Fruit fly (Drosophila melanogaster) whole organism, embryonic: Measurements from ENCODE around the gene CG10140.

Source experiments
- Aef1 ChIP-seq: fragments of 200-800 bp; sonication (Bioruptor generic); IDR thresholded peaks from 3 replicates; pipeline ENCODE4 v1.3.6; 2022; ENCODE audit warnings: missing biosample characterization, missing genetic modification characterization
- Bdp1 ChIP-seq: fragments of 200-800 bp; sonication (Bioruptor generic); optimal IDR thresholded peaks from 3 replicates; lab custom pipeline; 2016; ENCODE audit warnings: missing biosample characterization, missing genetic modification characterization
- CG10366 ChIP-seq: fragments of 200-800 bp; sonication (Bioruptor generic); IDR thresholded peaks from 2 replicates; pipeline ENCODE4 v1.3.6; 2022; ENCODE audit warnings: missing biosample characterization, missing genetic modification characterization
- CG10959 ChIP-seq: fragments of 200-800 bp; sonication (Bioruptor generic); IDR thresholded peaks from 2 replicates; pipeline ENCODE4 v1.3.6; 2022; ENCODE audit warnings: missing biosample characterization, missing genetic modification characterization
- CG11247 ChIP-seq: fragments of 200-800 bp; sonication (Bioruptor generic); IDR thresholded peaks from 2 replicates; pipeline ENCODE4 v1.3.6; 2022; ENCODE audit warnings: missing biosample characterization, missing genetic modification characterization
- CG12155 ChIP-seq: fragments of 200-800 bp; sonication (Bioruptor generic); optimal IDR thresholded peaks from 3 replicates; lab custom pipeline; 2016; ENCODE audit warnings: missing biosample characterization, missing genetic modification characterization
- CG13775 ChIP-seq: fragments of 200-800 bp; sonication (Bioruptor generic); optimal IDR thresholded peaks from 3 replicates; lab custom pipeline; 2017; ENCODE audit warnings: missing biosample characterization, mild to moderate bottlenecking, missing genetic modification characterization
- CG15269 ChIP-seq: fragments of 200-800 bp; sonication (Bioruptor generic); optimal IDR thresholded peaks from 2 replicates; lab custom pipeline; 2018; ENCODE audit warnings: missing biosample characterization, mild to moderate bottlenecking, missing genetic modification characterization, moderate library complexity
- CG15514 ChIP-seq: fragments of 200-800 bp; sonication (Bioruptor generic); optimal IDR thresholded peaks from 3 replicates; lab custom pipeline; 2017; ENCODE audit warnings: missing biosample characterization, missing genetic modification characterization, mild to moderate bottlenecking, moderate library complexity, missing genetic modification reagents
- CG1602 ChIP-seq: fragments of 200-800 bp; sonication (Bioruptor generic); optimal IDR thresholded peaks from 3 replicates; lab custom pipeline; 2016; ENCODE audit warnings: missing biosample characterization, missing genetic modification characterization
- CG1647 ChIP-seq: fragments of 200-800 bp; sonication (Bioruptor generic); optimal IDR thresholded peaks from 3 replicates; lab custom pipeline; 2016; ENCODE audit warnings: missing biosample characterization, missing genetic modification characterization
- CG17361 ChIP-seq: fragments of 200-800 bp; sonication (Bioruptor generic); IDR thresholded peaks from 3 replicates; pipeline ENCODE4 v1.3.6; 2022; ENCODE audit warnings: missing biosample characterization, missing genetic modification characterization
- CG18476 ChIP-seq: fragments of 200-800 bp; sonication (Bioruptor generic); optimal IDR thresholded peaks from 2 replicates; lab custom pipeline; 2016; ENCODE audit warnings: missing biosample characterization, mild to moderate bottlenecking, missing genetic modification characterization
- CG30403 ChIP-seq: fragments of 200-800 bp; sonication (Bioruptor generic); optimal IDR thresholded peaks from 3 replicates; lab custom pipeline; 2016; ENCODE audit warnings: missing biosample characterization, missing genetic modification characterization
- CG3281 ChIP-seq: fragments of 200-800 bp; sonication (Bioruptor generic); optimal IDR thresholded peaks from 3 replicates; lab custom pipeline; 2017; ENCODE audit warnings: missing biosample characterization, mild to moderate bottlenecking, missing genetic modification characterization
- CG5953 ChIP-seq: fragments of 200-800 bp; sonication (Bioruptor generic); IDR thresholded peaks from 2 replicates; pipeline ENCODE4 v1.3.6; 2022; ENCODE audit warnings: missing biosample characterization, missing genetic modification characterization
- CG6689 ChIP-seq: fragments of 200-800 bp; sonication (Bioruptor generic); IDR thresholded peaks from 2 replicates; pipeline ENCODE4 v1.3.6; 2022; ENCODE audit warnings: missing biosample characterization, missing genetic modification characterization
- CG6813 ChIP-seq: fragments of 200-800 bp; sonication (Bioruptor generic); optimal IDR thresholded peaks from 2 replicates; lab custom pipeline; 2017; ENCODE audit warnings: missing biosample characterization, missing genetic modification characterization, mild to moderate bottlenecking, moderate library complexity, missing genetic modification reagents
- CG7357 ChIP-seq: fragments of 200-800 bp; sonication (Bioruptor generic); IDR thresholded peaks from 3 replicates; pipeline ENCODE4 v1.3.6; 2022; ENCODE audit warnings: missing biosample characterization, missing genetic modification characterization
- CG7372 ChIP-seq: fragments of 200-800 bp; sonication (Bioruptor generic); IDR thresholded peaks from 2 replicates; pipeline ENCODE4 v1.3.6; 2022; ENCODE audit warnings: missing biosample characterization, missing genetic modification characterization
- CG8924 ChIP-seq: fragments of 200-800 bp; optimal IDR thresholded peaks from 3 replicates; lab custom pipeline; 2019; ENCODE audit warnings: missing biosample characterization, mild to moderate bottlenecking, missing genetic modification characterization, moderate library complexity
- CG9876 ChIP-seq: fragments of 200-800 bp; sonication (Bioruptor generic); optimal IDR thresholded peaks from 2 replicates; lab custom pipeline; 2016; ENCODE audit warnings: missing biosample characterization, missing genetic modification characterization
- D ChIP-seq, 2 experiments: fragments of 200-800 bp in 1 of 2; fragments of >200 bp in 1 of 2; sonication (Bioruptor generic) in 1 of 2; optimal IDR thresholded peaks; 2 replicates in 1 of 2; 3 replicates in 1 of 2; lab custom pipeline; 2017; ENCODE audit warnings: mild to moderate bottlenecking in 1 of 2, missing biosample characterization in 1 of 2, missing genetic modification characterization in 1 of 2, missing genetic modification reagents in 1 of 2
- Dbx ChIP-seq: fragments of 200-800 bp; sonication (Bioruptor generic); IDR thresholded peaks from 3 replicates; pipeline ENCODE4 v1.3.6; 2022; ENCODE audit warnings: missing biosample characterization, missing genetic modification characterization
- Dek ChIP-seq: fragments of 200-800 bp; sonication (Bioruptor generic); optimal IDR thresholded peaks from 3 replicates; lab custom pipeline; 2019; ENCODE audit warnings: missing biosample characterization, mild to moderate bottlenecking, missing genetic modification characterization, moderate library complexity
- Dfd ChIP-seq, 2 experiments: fragments of >200 bp; optimal IDR thresholded peaks; 2 replicates each; lab custom pipeline; 2017; ENCODE audit warnings: missing biosample characterization in 2 of 2, missing genetic modification characterization in 2 of 2
- HLH4C ChIP-seq: fragments of 200-800 bp; sonication (Bioruptor generic); IDR thresholded peaks from 3 replicates; pipeline ENCODE4 v1.3.6; 2022; ENCODE audit warnings: missing biosample characterization, missing genetic modification characterization; ENCODE audit not compliant: partially characterized antibody
- Hr39 ChIP-seq: fragments of >200 bp; optimal IDR thresholded peaks from 2 replicates; lab custom pipeline; 2017
- Hr51 ChIP-seq, 2 experiments: fragments of 200-800 bp; sonication (Bioruptor generic); optimal IDR thresholded peaks; 2 replicates in 1 of 2; 3 replicates in 1 of 2; lab custom pipeline; 2016 to 2018; ENCODE audit warnings: missing biosample characterization in 2 of 2, missing genetic modification characterization in 2 of 2, mild to moderate bottlenecking in 1 of 2, moderate library complexity in 1 of 2
- MBD-R2 ChIP-seq: fragments of 200-800 bp; sonication (Bioruptor generic); IDR thresholded peaks from 2 replicates; pipeline ENCODE4 v1.3.6; 2022; ENCODE audit warnings: missing biosample characterization, missing genetic modification characterization
- NC2β ChIP-seq: fragments of 200-800 bp; sonication (Bioruptor generic); optimal IDR thresholded peaks from 2 replicates; lab custom pipeline; 2016; ENCODE audit warnings: missing biosample characterization, missing genetic modification characterization
- Rx ChIP-seq: fragments of 200-800 bp; sonication (Bioruptor generic); IDR thresholded peaks from 2 replicates; pipeline ENCODE4 v1.3.6; 2022; ENCODE audit warnings: missing biosample characterization, missing genetic modification characterization
- ato ChIP-seq: fragments of 200-800 bp; sonication (Bioruptor generic); IDR thresholded peaks from 2 replicates; pipeline ENCODE4 v1.3.6; 2022; ENCODE audit warnings: missing biosample characterization, missing genetic modification characterization; ENCODE audit not compliant: partially characterized antibody
- cad ChIP-seq: fragments of >200 bp; optimal IDR thresholded peaks from 2 replicates; lab custom pipeline; 2017; ENCODE audit warnings: missing biosample characterization, missing genetic modification characterization
- dati ChIP-seq: fragments of 200-800 bp; sonication (Bioruptor generic); IDR thresholded peaks from 2 replicates; pipeline ENCODE4 v1.3.6; 2022; ENCODE audit warnings: missing biosample characterization, missing genetic modification characterization
- emc ChIP-seq: fragments of 200-800 bp; sonication (Bioruptor generic); optimal IDR thresholded peaks from 2 replicates; lab custom pipeline; 2016; ENCODE audit warnings: missing biosample characterization, missing genetic modification characterization
- en ChIP-seq: fragments of 200-800 bp; sonication (Bioruptor generic); optimal IDR thresholded peaks from 2 replicates; lab custom pipeline; 2016; ENCODE audit warnings: missing biosample characterization, missing genetic modification characterization
- exex ChIP-seq: fragments of 200-800 bp; sonication (Bioruptor generic); optimal IDR thresholded peaks from 4 replicates; lab custom pipeline; 2018; ENCODE audit warnings: missing biosample characterization, mild to moderate bottlenecking, missing genetic modification characterization, moderate library complexity
- ftz-f1 ChIP-seq: fragments of 200-800 bp; sonication (Bioruptor generic); optimal IDR thresholded peaks from 2 replicates; lab custom pipeline; 2016; ENCODE audit warnings: missing biosample characterization, missing genetic modification characterization
- kay ChIP-seq: fragments of 200-800 bp; sonication (Bioruptor generic); optimal IDR thresholded peaks from 2 replicates; lab custom pipeline; 2016; ENCODE audit warnings: missing biosample characterization, missing genetic modification characterization
- luna ChIP-seq: fragments of 200-800 bp; sonication (Bioruptor generic); optimal IDR thresholded peaks from 2 replicates; lab custom pipeline; 2016; ENCODE audit warnings: missing biosample characterization, missing genetic modification characterization
- otp ChIP-seq: fragments of 200-800 bp; sonication (Bioruptor generic); IDR thresholded peaks from 3 replicates; pipeline ENCODE4, ENCODE4 v1.3.6; 2022; ENCODE audit warnings: missing biosample characterization, missing genetic modification characterization
- p53 ChIP-seq: fragments of 200-800 bp; sonication (Bioruptor generic); optimal IDR thresholded peaks from 2 replicates; lab custom pipeline; 2016; ENCODE audit warnings: missing biosample characterization, missing genetic modification characterization
- scrt ChIP-seq: fragments of 200-800 bp; sonication (Bioruptor generic); optimal IDR thresholded peaks from 2 replicates; lab custom pipeline; 2018; ENCODE audit warnings: missing biosample characterization, mild to moderate bottlenecking, missing genetic modification characterization, moderate library complexity
- shn ChIP-seq: fragments of 200-800 bp; sonication (Bioruptor generic); optimal IDR thresholded peaks from 3 replicates; lab custom pipeline; 2016; ENCODE audit warnings: missing biosample characterization, missing genetic modification characterization
- sna ChIP-seq: fragments of 200-800 bp; sonication (Bioruptor generic); IDR thresholded peaks from 2 replicates; pipeline ENCODE4 v1.3.6; 2022; ENCODE audit warnings: missing biosample characterization, missing genetic modification characterization; ENCODE audit not compliant: partially characterized antibody
- sqz ChIP-seq: fragments of 200-800 bp; sonication (Bioruptor generic); optimal IDR thresholded peaks from 3 replicates; lab custom pipeline; 2018; ENCODE audit warnings: missing biosample characterization, mild to moderate bottlenecking, missing genetic modification characterization
- sr ChIP-seq: fragments of 200-800 bp; sonication (Bioruptor generic); IDR thresholded peaks from 3 replicates; pipeline ENCODE4 v1.3.6; 2022; ENCODE audit warnings: missing biosample characterization, missing genetic modification characterization
- tap ChIP-seq: fragments of 200-800 bp; optimal IDR thresholded peaks from 3 replicates; lab custom pipeline; 2019; ENCODE audit warnings: missing biosample characterization, mild to moderate bottlenecking, missing genetic modification characterization, moderate library complexity
- trh ChIP-seq: fragments of 200-800 bp; sonication (Bioruptor generic); optimal IDR thresholded peaks from 2 replicates; lab custom pipeline; 2016; ENCODE audit warnings: missing biosample characterization, missing genetic modification characterization

CG10140 gene

dm6 chr3L:13450177-13450793, 10.0 kb upstream of the CG10140 start, which contains the start of the genes JMJD7 and CG10738 (continued):
- TF ChIP-seq exex (tag; lab: Kevin White, UChicago), result no peak
- TF ChIP-seq CG10959 (GFP tag; lab: Robert Waterston, UW), result no peak; the same call in 1 of the 2 replicates
- TF ChIP-seq CG6813 (GFP tag; lab: Kevin White, UChicago), result peak; percentile 27
- peak; percentile 65 for TF ChIP-seq CG6689 (GFP tag; lab: Robert Waterston, UW)
- no peak for TF ChIP-seq luna (GFP tag; lab: Kevin White, UChicago)
- no peak for TF ChIP-seq ato (GFP tag; lab: Robert Waterston, UW)
- TF ChIP-seq HLH4C (GFP tag; lab: Robert Waterston, UW), result no peak
- TF ChIP-seq CG30403 (GFP tag; lab: Kevin White, UChicago), result peak; percentile 55
- peak; percentile 82 for TF ChIP-seq CG3281 (GFP tag; lab: Kevin White, UChicago)
- TF ChIP-seq Aef1 (GFP tag; lab: Robert Waterston, UW), result peak; percentile 63
- peak; percentile 6 for TF ChIP-seq kay (GFP tag; lab: Kevin White, UChicago)
- no peak for TF ChIP-seq p53 (GFP tag; lab: Kevin White, UChicago)
- no peak for TF ChIP-seq CG9876 (GFP tag; lab: Kevin White, UChicago)
- TF ChIP-seq emc (GFP tag; lab: Kevin White, UChicago), result no peak
- TF ChIP-seq CG7372 (GFP tag; lab: Robert Waterston, UW), result peak; percentile 62
- peak; percentile 68 for TF ChIP-seq tap
- peak; percentile 72 for TF ChIP-seq Rx
- TF ChIP-seq CG11247, result peak; percentile 67
- TF ChIP-seq CG8924, result peak; percentile 54
- TF ChIP-seq CG1602, result no peak
- no peak for TF ChIP-seq Hr39 (lab: Kevin White, UChicago)
- TF ChIP-seq en (GFP tag; lab: Kevin White, UChicago), result no peak
- no peak for TF ChIP-seq cad (GFP tag; lab: Kevin White, UChicago)
- peak; percentile 42; the same call in 1 of the 3 replicates for TF ChIP-seq CG17361 (GFP tag; lab: Robert Waterston, UW)
- TF ChIP-seq Dfd (GFP tag; optimal IDR thresholded peaks at IDR 0.05; lab: Kevin White, UChicago), result no peak
- peak; percentile 69 for TF ChIP-seq CG10366 (GFP tag; lab: Robert Waterston, UW)
- TF ChIP-seq sqz (GFP tag; lab: Kevin White, UChicago), result no peak
- TF ChIP-seq ftz-f1 (GFP tag; lab: Kevin White, UChicago), result peak; percentile 56
- TF ChIP-seq CG18476 (GFP tag; lab: Kevin White, UChicago), result peak; percentile 51
- TF ChIP-seq dati (GFP tag; lab: Robert Waterston, UW), result peak; percentile 66; the same call in 1 of the 2 replicates
- no peak for TF ChIP-seq Bdp1 (GFP tag; lab: Kevin White, UChicago)
- TF ChIP-seq sna (GFP tag; lab: Robert Waterston, UW), result no peak
- peak; percentile 12 for TF ChIP-seq shn (GFP tag; lab: Kevin White, UChicago)
- peak in 1 of 2 experiments; percentile 19 for TF ChIP-seq Hr51 (GFP tag; optimal IDR thresholded peaks at IDR 0.05; lab: Kevin White, UChicago)
- no peak for TF ChIP-seq Dek
- TF ChIP-seq CG1647 (GFP tag; lab: Kevin White, UChicago), result peak; percentile 14
- peak; percentile 85 for TF ChIP-seq MBD-R2
- TF ChIP-seq CG5953 (GFP tag; lab: Robert Waterston, UW), result peak; percentile 76
- 0 out of 3 replicates have a peak, but pooled peaks have one; percentile 4 for TF ChIP-seq sr
- no peak for TF ChIP-seq scrt (GFP tag; lab: Kevin White, UChicago)
- peak; percentile 70 for TF ChIP-seq CG15514
- TF ChIP-seq otp (GFP tag; lab: Robert Waterston, UW), result peak; percentile 69; the same call in 1 of the 3 replicates
- TF ChIP-seq CG13775 (GFP tag; lab: Kevin White, UChicago), result peak; percentile 28
- TF ChIP-seq CG12155 (GFP tag; lab: Kevin White, UChicago), result peak; percentile 9
- peak; percentile 76; the same call in 2 of the 3 replicates for TF ChIP-seq Dbx (GFP tag; lab: Robert Waterston, UW)
- TF ChIP-seq CG7357 (GFP tag; lab: Robert Waterston, UW), result peak; percentile 45; the same call in 1 of the 3 replicates
- TF ChIP-seq D (optimal IDR thresholded peaks at IDR 0.05; lab: Kevin White, UChicago), result no peak
- peak; percentile 68 for TF ChIP-seq D (GFP tag; optimal IDR thresholded peaks at IDR 0.05; lab: Kevin White, UChicago)
- no peak for TF ChIP-seq NC2β (GFP tag; lab: Kevin White, UChicago)
- no peak for TF ChIP-seq trh (GFP tag; lab: Kevin White, UChicago)
- TF ChIP-seq CG15269 (tag; lab: Kevin White, UChicago), result no peak
